Worm (Caenorhabditis elegans) whole organism, dauer: ENCODE measurements around the gene C06E1.11.

Source experiments
- unc-62 ChIP-seq: sonication (generic microtip); optimal IDR thresholded peaks from 2 replicates; lab custom pipeline; 2017; ENCODE audit warnings: missing biosample characterization, missing genetic modification reagents, missing genetic modification characterization

C06E1.11 gene

DNA sequence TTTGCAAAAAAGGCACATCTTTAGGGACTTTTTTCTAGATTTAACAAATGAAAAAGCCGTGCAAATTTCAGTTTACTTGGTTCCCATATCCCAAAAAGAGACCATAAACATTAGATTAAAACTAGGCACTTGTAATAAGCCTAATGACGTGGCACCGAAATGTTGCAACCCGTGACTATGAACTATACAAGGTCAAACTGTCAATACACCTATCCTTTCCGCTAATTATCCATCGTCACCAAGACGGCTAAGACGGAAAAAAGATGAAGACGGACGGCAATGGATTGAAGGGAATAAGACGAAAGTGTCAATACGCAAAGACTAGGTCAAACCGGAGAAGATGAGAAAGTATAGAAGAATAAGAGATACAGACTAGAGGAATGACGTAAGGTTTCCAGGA, 17.5 kb downstream of the C06E1.11 start:
- TF ChIP-seq unc-62, result no peak

DNA sequence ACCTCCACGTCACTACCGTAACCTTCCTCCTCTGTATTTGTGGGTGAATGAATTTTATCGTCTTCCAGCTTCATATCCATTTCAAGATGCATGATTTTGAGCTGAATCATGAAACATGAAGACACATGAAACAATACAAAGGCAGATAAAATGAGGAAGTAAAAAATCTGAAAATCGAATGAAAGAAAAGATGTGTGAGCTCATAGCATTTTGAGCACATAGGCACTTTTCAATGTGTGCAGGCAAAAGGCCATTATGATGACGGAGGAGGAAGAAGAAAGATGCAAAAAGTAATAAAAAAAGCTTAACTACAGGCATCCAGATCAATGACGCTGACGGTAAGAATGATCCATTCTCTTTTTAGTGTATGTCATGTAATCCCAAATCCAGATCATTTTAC, 18.7 kb downstream of the C06E1.11 start, which contains the start of gene ztf-30:
Gene ztf-30 (minus strand): TSS at position 101 of the 400 bp plus-strand sequence.
- TF ChIP-seq unc-62, result no peak

DNA sequence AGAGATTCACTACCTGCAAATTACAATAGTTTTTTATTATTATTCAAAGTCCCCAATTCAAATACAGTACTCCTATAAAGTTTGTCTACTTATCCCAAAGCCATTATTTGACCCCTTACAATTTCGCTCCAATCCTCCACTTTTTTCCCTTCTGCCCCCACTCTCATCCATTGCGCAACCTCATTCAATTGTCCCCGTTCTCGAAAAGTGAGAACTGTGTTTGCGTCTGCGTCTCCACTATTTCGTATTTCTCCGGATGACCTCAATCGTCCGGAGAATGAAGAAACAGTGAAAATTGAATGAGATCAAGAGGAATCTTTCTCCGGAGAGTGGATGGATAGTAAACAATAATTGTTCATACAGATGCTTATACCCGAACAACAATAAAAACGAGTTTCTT, 19.8 kb downstream of the C06E1.11 start:
- no peak for TF ChIP-seq unc-62

DNA sequence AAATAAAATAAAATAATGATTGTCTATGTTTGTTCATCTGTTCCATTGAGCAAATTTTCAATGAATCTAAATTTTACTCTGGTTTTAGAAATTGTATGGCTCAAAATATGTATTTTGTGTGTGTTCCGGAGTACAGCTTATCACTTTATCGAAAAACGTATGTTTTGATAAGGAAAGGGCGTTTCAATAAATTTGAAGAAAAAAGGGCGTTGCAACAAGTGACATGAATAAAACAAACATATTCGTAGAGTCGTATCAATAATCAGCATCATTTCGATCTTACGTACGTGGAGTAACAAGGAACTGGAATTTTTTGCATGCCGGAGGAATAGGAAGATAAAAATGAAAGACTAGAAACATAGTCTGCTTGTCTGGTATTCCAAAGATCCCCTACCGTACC, 22.4 kb downstream of the C06E1.11 start:
- TF ChIP-seq unc-62, result no peak

DNA sequence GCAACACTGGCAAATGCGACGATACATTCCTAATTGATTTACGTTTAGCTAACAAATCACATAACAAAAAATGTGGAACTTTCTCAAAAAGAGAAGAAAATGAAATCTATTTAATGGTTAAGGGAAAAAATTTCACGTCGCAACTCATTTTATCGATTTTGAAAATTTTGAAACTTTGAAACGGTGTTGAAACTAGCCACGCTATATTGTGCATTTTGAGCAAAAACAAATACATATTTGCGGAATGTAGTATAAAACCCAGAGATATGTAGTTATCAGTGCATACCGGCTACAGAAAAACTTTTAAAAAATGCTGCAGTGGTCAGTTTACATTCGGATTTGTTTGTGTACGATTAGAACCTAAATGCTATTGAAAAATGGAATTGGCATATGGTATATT, 22.9 kb downstream of the C06E1.11 start, which contains the start of gene C06E1.7:
Gene C06E1.7 (minus strand): TSS at position 101 of the 400 bp plus-strand sequence.
- no peak for TF ChIP-seq unc-62

DNA sequence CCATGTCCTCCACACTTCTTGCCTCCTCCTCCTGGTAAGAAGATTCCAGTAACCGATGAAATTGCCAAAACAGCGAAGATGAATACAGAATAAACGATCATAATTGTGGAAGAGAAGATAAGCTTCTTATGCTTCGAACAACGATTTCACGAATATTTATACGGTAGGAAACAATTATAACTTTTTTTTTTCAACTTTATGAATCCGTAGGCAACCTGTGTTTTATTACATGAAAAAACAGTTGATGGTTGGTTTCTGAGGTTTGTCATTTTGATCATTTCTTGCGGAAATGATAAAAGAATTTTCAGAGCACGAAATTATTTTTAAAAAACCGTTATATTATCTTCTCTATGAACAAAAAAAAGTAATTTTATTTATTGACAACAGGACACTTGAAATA, 25.6 kb downstream of the C06E1.11 start, which contains the start of gene fipr-16:
Gene fipr-16 (minus strand): TSS at position 101 of the 400 bp plus-strand sequence.
- TF ChIP-seq unc-62, result no peak

DNA sequence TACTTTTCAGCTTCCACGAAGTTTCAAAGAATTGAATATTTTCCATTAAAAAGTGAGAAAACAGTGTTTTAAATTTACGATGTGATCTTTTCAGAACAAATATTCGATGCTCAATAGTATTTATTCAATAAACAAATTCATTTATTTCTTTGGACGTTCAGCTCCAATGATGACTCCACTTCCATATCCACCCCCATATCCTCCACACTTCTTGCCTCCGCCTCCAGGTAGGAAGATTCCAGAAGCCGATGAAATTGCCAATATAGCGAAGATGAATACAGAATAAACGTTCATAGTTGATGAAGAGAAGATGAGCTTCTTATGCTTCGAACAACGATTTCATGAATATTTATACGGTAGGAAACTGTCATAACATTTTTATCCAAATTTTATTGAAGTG, 27.3 kb downstream of the C06E1.11 start, which contains the start of gene fip-3:
Gene fip-3 (minus strand): TSS at position 294 of the 400 bp plus-strand sequence.
- no peak for TF ChIP-seq unc-62

DNA sequence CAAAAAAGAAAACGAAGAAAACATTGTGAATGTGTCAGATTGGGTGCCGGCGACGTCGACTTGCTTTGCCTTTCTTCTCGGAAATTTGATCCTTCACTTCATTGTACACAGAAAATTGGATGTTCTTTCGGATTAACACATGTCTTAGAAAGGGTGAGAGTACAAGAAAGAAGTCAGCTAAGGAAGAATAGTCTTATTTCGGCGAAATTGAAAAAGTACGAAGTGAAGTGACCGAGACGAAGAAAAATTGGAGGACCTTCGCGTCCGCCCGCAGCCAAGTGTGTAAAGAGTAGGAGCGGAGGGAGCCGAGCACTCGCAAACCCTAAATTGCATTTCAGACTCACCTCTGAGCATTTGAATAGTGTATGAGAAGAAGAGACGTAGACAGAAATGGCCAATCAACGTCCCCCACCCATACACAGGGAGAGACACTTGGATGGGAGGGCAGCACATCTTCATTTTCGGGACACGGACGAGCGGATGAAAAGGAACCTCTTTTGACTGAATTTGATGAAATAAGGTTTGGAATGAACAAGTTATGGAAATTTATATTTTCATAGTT, 27.8 kb downstream of the C06E1.11 start, which contains the start of gene glr-1:
Gene glr-1 (minus strand): TSS at position 51 of the 562 bp plus-strand sequence.
- no peak for TF ChIP-seq unc-62

DNA sequence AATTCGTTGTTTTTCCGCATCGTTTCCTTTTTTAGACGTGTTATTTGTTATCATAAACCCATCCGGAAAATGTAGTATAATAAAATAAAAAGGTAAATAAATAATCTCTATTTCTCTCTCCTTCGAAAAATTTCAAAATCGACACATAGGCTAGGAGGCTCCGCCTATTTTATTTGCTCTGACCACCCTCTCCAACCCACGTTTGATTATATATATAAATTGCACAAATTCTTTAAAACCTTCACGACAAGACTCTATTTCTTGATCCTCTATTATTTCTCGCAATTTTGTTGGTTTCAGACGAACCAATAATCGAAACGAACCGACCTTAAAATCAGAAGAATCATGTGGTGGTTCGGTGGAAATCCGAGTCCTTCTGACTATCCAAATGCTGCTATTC, 35.7 kb downstream of the C06E1.11 start, which contains the start of gene doxa-1:
Gene doxa-1 (plus strand): TSS at position 301 of the 400 bp plus-strand sequence.
- no peak for TF ChIP-seq unc-62

DNA sequence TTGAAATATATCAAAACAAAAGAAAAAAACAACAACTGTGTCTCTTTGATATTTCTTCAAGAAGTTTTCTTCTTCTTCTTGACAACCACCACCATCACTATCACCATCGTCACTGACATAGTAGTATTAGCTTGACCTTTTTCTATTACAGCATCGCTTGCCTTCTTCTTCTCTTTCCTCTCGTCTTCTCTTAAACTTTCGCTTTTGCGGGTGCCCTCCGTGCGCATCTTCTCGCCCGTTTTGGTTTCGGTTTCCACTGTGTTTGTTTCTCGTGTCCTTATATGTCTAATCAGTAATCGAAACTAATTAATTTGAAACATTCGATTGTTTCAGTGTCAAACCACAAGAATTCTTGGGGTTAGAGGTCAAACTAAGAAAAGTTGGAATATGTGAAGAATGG, 37.1 kb downstream of the C06E1.11 start:
- TF ChIP-seq unc-62, result no peak

DNA sequence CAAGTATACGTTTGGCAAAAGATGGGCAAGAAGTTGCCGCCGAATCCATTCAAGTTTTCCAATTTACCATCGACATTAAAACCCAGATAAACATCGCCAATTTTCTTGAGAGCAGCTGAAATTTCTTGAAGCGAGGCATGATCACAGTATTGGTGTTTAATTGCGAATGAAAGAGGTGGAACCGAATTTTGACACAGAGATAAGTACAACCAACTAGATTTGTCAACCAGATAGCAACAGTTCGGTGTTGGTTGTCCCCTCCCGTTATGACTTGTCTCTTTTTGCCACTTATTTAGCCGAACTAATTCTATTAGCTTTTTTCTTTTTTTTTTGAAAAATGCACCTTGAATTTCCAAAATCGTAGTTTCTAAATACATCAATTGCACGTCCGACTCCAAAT, 38.1 kb downstream of the C06E1.11 start:
- TF ChIP-seq unc-62, result no peak

DNA sequence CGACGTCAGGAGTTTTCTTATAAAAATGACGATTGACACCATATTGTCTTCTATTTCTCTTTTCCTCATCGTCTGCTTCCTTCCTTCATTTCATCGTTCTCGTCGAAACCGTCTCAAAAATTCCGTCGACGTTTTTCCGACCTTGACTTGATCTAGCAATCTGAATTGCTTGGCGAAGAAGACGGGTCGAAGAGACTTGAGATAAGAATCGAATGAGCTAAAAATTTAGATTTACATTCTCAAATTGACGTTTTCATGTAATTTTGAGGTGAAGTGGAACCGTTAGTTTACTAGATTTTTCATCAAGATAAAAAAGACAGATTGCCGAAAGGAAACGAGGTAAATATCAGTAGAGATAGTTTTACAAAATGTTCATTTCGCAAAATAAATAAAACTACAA, 39.0 kb downstream of the C06E1.11 start:
- no peak for TF ChIP-seq unc-62

DNA sequence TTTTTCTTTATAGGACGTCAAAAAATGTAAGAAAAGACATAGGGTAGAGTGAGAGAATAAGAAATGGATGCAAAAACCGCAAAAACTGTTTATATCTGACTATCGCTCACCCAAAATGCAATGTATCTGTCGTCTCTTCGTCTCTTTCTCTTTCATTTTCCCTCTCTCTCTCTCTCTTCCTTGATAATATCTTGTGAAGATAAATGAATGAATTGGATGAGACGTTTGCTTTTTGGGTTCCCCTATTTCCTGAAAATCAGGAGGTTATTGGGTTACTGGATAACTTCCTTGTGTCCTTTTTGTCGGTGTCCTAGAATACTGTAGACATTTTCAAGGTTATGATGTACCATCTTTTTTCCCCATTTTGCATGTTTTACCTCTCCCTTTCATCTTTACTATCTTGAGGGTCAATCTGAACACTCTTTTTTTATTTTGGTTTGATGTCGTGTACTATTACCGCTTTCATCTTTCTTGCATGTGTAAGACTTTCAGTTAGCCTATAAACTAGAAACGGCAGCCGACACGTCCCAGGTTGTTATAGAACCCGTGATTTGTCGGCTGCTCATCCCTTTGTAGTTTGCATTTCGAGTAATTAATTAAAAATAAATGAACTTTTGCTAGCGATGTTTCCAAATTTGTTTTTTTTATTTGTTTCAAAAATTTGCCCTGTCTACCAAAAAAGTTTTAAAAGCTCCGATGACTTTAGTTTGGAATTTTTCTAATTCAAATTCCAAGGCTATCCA, 41.0 kb downstream of the C06E1.11 start:
- TF ChIP-seq unc-62, result no peak

DNA sequence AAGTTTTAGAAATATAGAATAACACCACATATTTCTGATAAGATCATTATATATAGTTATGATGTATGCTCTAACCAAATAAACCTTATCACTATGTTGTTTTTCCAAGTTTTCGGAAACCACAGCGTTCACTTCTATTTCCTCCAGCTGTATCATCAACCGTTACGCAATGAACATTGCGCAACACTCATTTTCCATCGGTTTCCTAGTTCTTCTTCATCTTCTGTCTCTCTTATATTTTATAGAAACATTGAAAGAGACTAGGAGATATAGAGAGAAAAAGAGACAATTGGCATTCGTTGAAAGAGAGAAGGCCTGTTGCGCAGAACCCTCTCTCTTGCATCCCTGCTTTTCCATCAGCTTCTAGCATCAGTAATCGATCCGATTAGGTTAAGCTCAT, 42.2 kb downstream of the C06E1.11 start:
- no peak for TF ChIP-seq unc-62

DNA sequence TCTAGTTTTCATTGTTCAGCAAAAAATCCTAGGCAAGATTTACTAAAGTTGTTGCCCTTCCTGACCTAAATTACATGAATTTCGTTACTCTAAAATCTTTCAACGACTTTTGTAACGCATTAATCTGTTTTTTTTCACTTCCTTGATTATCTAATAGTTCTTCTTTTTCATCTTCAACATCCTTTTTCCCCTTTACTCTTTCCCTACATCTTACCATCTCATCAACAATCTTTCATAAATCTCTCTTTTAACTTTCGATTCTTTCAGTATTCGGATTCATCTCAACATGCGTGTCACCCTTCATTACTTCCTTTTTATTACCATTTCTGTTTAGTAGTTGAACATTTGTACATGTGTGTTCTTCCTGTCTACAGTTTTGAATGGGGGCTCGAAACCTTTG, 42.6 kb downstream of the C06E1.11 start:
- no peak for TF ChIP-seq unc-62

DNA sequence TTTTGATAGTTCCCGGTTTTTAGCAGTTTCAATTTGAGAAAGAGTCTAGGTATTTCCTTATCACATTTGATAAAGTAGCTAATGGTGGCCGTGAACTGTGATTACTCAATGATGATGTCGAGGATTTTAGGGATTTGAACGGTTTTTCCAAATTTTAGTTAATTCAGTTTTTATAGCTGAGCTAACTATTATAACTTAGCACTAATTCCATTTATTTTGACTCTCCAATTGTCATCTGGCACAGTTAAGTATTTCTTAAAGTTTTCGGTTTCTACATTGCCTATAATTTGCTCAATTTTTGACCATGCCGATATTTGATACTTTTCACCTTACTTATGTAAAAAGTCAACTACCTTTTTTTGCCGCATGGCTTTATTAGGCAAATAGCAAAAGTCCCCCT, 43.2 kb downstream of the C06E1.11 start:
- TF ChIP-seq unc-62, result no peak

DNA sequence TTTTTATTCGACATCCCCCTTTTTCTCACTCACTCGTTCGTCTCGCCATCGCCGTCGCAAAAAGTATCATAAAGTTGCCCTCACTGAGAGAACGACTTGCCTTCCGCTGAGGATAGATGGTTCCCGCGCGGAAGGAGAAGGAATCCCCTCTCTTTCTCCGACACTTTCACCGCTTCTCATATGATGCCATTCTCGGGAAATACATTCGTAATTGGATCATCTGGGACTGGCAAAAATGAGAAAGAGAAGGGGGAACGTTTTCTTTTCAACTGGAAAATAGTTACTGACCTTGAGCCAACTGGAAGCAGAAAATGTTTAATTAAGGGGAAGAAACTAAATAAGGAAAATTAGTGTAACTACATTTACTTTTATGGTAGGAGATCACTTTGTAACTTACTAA, 44.6 kb downstream of the C06E1.11 start:
- TF ChIP-seq unc-62, result no peak

DNA sequence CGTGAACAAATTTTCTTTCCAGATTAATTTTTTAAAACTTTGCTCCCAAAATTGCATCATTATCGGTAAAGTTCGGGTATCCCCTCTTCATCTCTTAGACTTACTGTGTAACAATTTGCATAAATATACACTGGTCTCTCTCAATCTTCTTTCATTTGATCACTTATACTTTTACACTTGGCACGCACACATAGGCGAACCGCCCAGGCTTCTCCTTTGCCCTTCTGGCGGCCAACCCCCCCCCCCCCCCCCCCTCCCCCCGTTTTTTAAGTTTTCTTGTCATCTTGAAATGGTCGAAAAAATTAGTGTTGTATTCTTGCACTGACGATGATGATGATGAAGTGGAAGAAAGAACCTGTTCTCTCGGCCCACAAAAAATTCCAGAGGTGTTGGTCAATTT, 46.2 kb downstream of the C06E1.11 start:
- no peak for TF ChIP-seq unc-62
